Worm (Caenorhabditis elegans) whole organism, early embryonic: ENCODE results near the gene clc-1.

Source experiments
- ama-1 ChIP-seq: fragments of 150-350 bp; optimal IDR thresholded peaks from 2 replicates; lab custom pipeline; 2014
- ceh-36 ChIP-seq: sonication (generic microtip); optimal IDR thresholded peaks from 2 replicates; lab custom pipeline; 2016; ENCODE audit warnings: missing genetic modification characterization, inconsistent platforms, missing compliant biosample characterization
- flt-1 ChIP-seq: fragments of 200-800 bp; sonication (Bioruptor generic); IDR thresholded peaks from 2 replicates; pipeline ENCODE4 v1.3.6; 2022; ENCODE audit warnings: missing genetic modification characterization, missing compliant biosample characterization
- hmbx-1 ChIP-seq: sonication (generic microtip); optimal IDR thresholded peaks from 2 replicates; lab custom pipeline; 2016; ENCODE audit warnings: mild to moderate bottlenecking, missing genetic modification characterization, missing compliant biosample characterization
- hmg-4 ChIP-seq: fragments of 200-800 bp; sonication (Bioruptor generic); optimal IDR thresholded peaks from 2 replicates; lab custom pipeline; 2018; ENCODE audit warnings: mild to moderate bottlenecking, missing genetic modification characterization, missing compliant biosample characterization
- hnd-1 ChIP-seq: sonication (generic microtip); optimal IDR thresholded peaks from 2 replicates; lab custom pipeline; 2016; ENCODE audit warnings: missing genetic modification characterization, missing compliant biosample characterization
- tbx-37 ChIP-seq: fragments of 200-800 bp; sonication (Bioruptor generic); conservative IDR thresholded peaks from 2 replicates; pipeline ENCODE4 v1.3.6; 2022; ENCODE audit warnings: missing genetic modification reagents, missing genetic modification characterization, missing compliant biosample characterization
- tra-4 ChIP-seq: sonication (generic microtip); optimal IDR thresholded peaks from 2 replicates; lab custom pipeline; 2017; ENCODE audit warnings: missing genetic modification characterization, missing compliant biosample characterization

DNA sequence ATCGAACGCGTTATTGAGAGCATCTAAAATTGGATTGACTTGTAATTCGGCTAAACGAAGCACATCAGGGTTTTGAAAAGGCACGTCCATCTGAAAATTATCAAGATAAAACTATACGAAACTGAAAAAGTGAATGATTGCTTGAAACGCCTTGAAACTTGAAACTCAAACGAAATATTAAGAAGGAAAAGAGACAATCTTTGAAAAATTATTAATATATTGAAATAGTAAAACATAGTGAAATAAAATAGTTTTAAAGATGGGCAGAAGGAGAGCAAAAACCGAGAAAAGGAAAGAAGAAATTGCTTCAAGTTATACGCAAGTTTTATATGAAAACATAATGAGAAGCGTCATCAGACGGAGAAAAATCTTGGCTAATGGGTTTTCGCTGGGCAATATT, 50.8 kb downstream of the clc-1 start, which contains the start of gene W02H3.3:
- TF ChIP-seq tra-4 (tag; lab: Kevin White, UChicago) (no peak), ceh-36 (no peak), hmg-4 (GFP tag; lab: Kevin White, UChicago) (no peak), tbx-37 (GFP tag; lab: Robert Waterston, UW) (no peak), hmbx-1 (tag; lab: Kevin White, UChicago) (no peak), ama-1 (lab: Kevin White, UChicago) (no peak), flt-1 (no peak), hnd-1 (tag; lab: Kevin White, UChicago) (no peak)
